Fruit fly (Drosophila melanogaster) whole organism: Measurements from ENCODE around the gene drm.

Experiments used
- CG8478 ChIP-seq: fragments of >200 bp; optimal IDR thresholded peaks from 2 replicates; lab custom pipeline; 2018; ENCODE audit warnings: inconsistent platforms
- EcR ChIP-seq, 2 experiments: fragments of >200 bp; optimal IDR thresholded peaks; 2 replicates each; lab custom pipeline; 2017; ENCODE audit warnings: missing biosample characterization in 2 of 2, missing genetic modification characterization in 2 of 2, missing genetic modification reagents in 2 of 2
- pan ChIP-seq: fragments of >200 bp; optimal IDR thresholded peaks from 2 replicates; lab custom pipeline; 2017
- psq ChIP-seq: fragments of >200 bp; optimal IDR thresholded peaks from 2 replicates; lab custom pipeline; 2017
- usp ChIP-seq: fragments of >200 bp; optimal IDR thresholded peaks from 2 replicates; lab custom pipeline; 2017; ENCODE audit warnings: missing biosample characterization, missing genetic modification characterization, mixed read lengths

dm6 chr2L:3583405-3584295 lies 44.6 kb downstream of the drm start:
- no peak for TF ChIP-seq CG8478 (lab: Kevin White, UChicago)
- TF ChIP-seq psq (lab: Kevin White, UChicago): no peak
- no peak for TF ChIP-seq EcR (GFP tag; optimal IDR thresholded peaks at IDR 0.05; lab: Kevin White, UChicago)
- no peak for TF ChIP-seq usp (GFP tag; lab: Kevin White, UChicago)
- TF ChIP-seq pan (lab: Kevin White, UChicago): no peak
